Worm (Caenorhabditis elegans) whole organism, L2 larva: Measurements from ENCODE around the gene C52E4.7.
A peak's percentile ranks its signal among the peaks of the same experiment; 100 is the strongest.

Experiments used
- C34F6.9 ChIP-seq: fragments of 150-350 bp; optimal IDR thresholded peaks from 2 replicates; lab custom pipeline; 2014; ENCODE audit warnings: missing biosample characterization, missing genetic modification characterization
- F13H6.1 ChIP-seq: sonication (generic microtip); optimal IDR thresholded peaks from 2 replicates; lab custom pipeline; 2016; ENCODE audit warnings: missing genetic modification characterization, missing compliant biosample characterization
- Y55F3AM.14 ChIP-seq: fragments of 200-800 bp; sonication (Bioruptor generic); optimal IDR thresholded peaks from 2 replicates; lab custom pipeline; 2018; ENCODE audit warnings: mild to moderate bottlenecking, missing genetic modification characterization, missing compliant biosample characterization
- ZK546.5 ChIP-seq: sonication (generic microtip); optimal IDR thresholded peaks from 2 replicates; lab custom pipeline; 2017; ENCODE audit warnings: missing biosample characterization, missing genetic modification characterization
- alr-1 ChIP-seq: fragments of 150-350 bp; optimal IDR thresholded peaks from 2 replicates; lab custom pipeline; 2014; ENCODE audit warnings: missing biosample characterization, missing genetic modification characterization
- ama-1 ChIP-seq: fragments of 150-350 bp; optimal IDR thresholded peaks from 2 replicates; lab custom pipeline; 2018; ENCODE audit warnings: inconsistent platforms
- blmp-1 ChIP-seq: sonication (generic microtip); optimal IDR thresholded peaks from 2 replicates; lab custom pipeline; 2017; ENCODE audit warnings: missing genetic modification characterization, mild to moderate bottlenecking, missing compliant biosample characterization, antibody characterized with exemption, moderate library complexity; ENCODE audit not compliant: insufficient read depth
- ceh-16 ChIP-seq: fragments of 150-350 bp; optimal IDR thresholded peaks from 2 replicates; lab custom pipeline; 2014; ENCODE audit warnings: missing biosample characterization, missing genetic modification characterization
- ceh-82 ChIP-seq: fragments of 150-350 bp; optimal IDR thresholded peaks from 2 replicates; lab custom pipeline; 2014; ENCODE audit warnings: missing biosample characterization, missing genetic modification characterization
- egl-27 ChIP-seq: sonication (generic microtip); optimal IDR thresholded peaks from 3 replicates; lab custom pipeline; 2017; ENCODE audit warnings: missing biosample characterization, missing genetic modification reagents, missing genetic modification characterization
- elt-1 ChIP-seq: fragments of 150-350 bp; optimal IDR thresholded peaks from 2 replicates; lab custom pipeline; 2014; ENCODE audit warnings: missing biosample characterization, missing genetic modification characterization
- gmeb-1 ChIP-seq: fragments of 150-350 bp; optimal IDR thresholded peaks from 2 replicates; lab custom pipeline; 2014; ENCODE audit warnings: missing biosample characterization, missing genetic modification characterization
- lin-11 ChIP-seq: fragments of 150-350 bp; sonication (generic microtip); optimal IDR thresholded peaks from 2 replicates; lab custom pipeline; 2014; ENCODE audit warnings: missing biosample characterization, missing genetic modification characterization, inconsistent platforms, mixed read lengths
- lin-13 ChIP-seq: fragments of 150-350 bp; optimal IDR thresholded peaks from 2 replicates; lab custom pipeline; 2014; ENCODE audit warnings: missing biosample characterization, missing genetic modification reagents, missing genetic modification characterization
- lin-39 ChIP-seq: fragments of 150-350 bp; optimal IDR thresholded peaks from 2 replicates; lab custom pipeline; 2014; ENCODE audit warnings: missing biosample characterization, missing genetic modification reagents, missing genetic modification characterization
- lsy-2 ChIP-seq, 2 experiments: fragments of 150-350 bp in 1 of 2; sonication (generic microtip) in 1 of 2; optimal IDR thresholded peaks; 2 replicates each; lab custom pipeline; 2014 to 2017; ENCODE audit warnings: missing biosample characterization in 2 of 2, missing genetic modification characterization in 2 of 2
- mab-5 ChIP-seq: fragments of 150-350 bp; optimal IDR thresholded peaks from 2 replicates; lab custom pipeline; 2014; ENCODE audit warnings: missing biosample characterization, missing genetic modification characterization
- mbf-1 ChIP-seq: sonication (generic microtip); optimal IDR thresholded peaks from 2 replicates; lab custom pipeline; 2017; ENCODE audit warnings: missing biosample characterization, missing genetic modification characterization
- nhr-10 ChIP-seq: sonication (generic microtip); optimal IDR thresholded peaks from 2 replicates; lab custom pipeline; 2017; ENCODE audit warnings: missing biosample characterization, missing genetic modification characterization
- nhr-129 ChIP-seq: fragments of 150-350 bp; optimal IDR thresholded peaks from 2 replicates; lab custom pipeline; 2014; ENCODE audit warnings: missing biosample characterization, missing genetic modification characterization
- nhr-21 ChIP-seq: fragments of 150-350 bp; optimal IDR thresholded peaks from 2 replicates; lab custom pipeline; 2014; ENCODE audit warnings: missing biosample characterization, missing genetic modification characterization
- nhr-23 ChIP-seq: fragments of 150-350 bp; optimal IDR thresholded peaks from 2 replicates; lab custom pipeline; 2014; ENCODE audit warnings: missing biosample characterization, missing genetic modification reagents, missing genetic modification characterization
- nhr-237 ChIP-seq: fragments of 150-350 bp; optimal IDR thresholded peaks from 2 replicates; lab custom pipeline; 2014; ENCODE audit warnings: missing biosample characterization, missing genetic modification characterization
- nhr-25 ChIP-seq: fragments of 150-350 bp; sonication (generic microtip); optimal IDR thresholded peaks from 3 replicates; lab custom pipeline; 2014; ENCODE audit warnings: missing biosample characterization, missing genetic modification characterization
- nhr-77 ChIP-seq: fragments of 150-350 bp; optimal IDR thresholded peaks from 2 replicates; lab custom pipeline; 2014; ENCODE audit warnings: missing biosample characterization, missing genetic modification characterization
- sem-4 ChIP-seq: fragments of 150-350 bp; optimal IDR thresholded peaks from 2 replicates; lab custom pipeline; 2014; ENCODE audit warnings: missing biosample characterization, missing genetic modification reagents, missing genetic modification characterization
- sma-3 ChIP-seq: sonication (generic microtip); optimal IDR thresholded peaks from 2 replicates; lab custom pipeline; 2016; ENCODE audit warnings: missing genetic modification reagents, missing genetic modification characterization, missing compliant biosample characterization
- sma-9 ChIP-seq, 2 experiments: fragments of 150-350 bp in 1 of 2; sonication (generic microtip) in 1 of 2; optimal IDR thresholded peaks; 2 replicates each; lab custom pipeline; 2014 to 2016; ENCODE audit warnings: missing genetic modification characterization in 2 of 2, mild to moderate bottlenecking in 1 of 2, missing biosample characterization in 1 of 2, missing compliant biosample characterization in 1 of 2, missing genetic modification reagents in 1 of 2, moderate library complexity in 1 of 2
- snpc-4 ChIP-seq: fragments of 150-350 bp; optimal IDR thresholded peaks from 2 replicates; lab custom pipeline; 2014; ENCODE audit warnings: missing biosample characterization, missing genetic modification characterization
- unc-39 ChIP-seq: fragments of 150-350 bp; optimal IDR thresholded peaks from 2 replicates; lab custom pipeline; 2014; ENCODE audit warnings: missing biosample characterization, missing genetic modification characterization
- unc-55 ChIP-seq: fragments of 150-350 bp; sonication (generic microtip); optimal IDR thresholded peaks from 3 replicates; lab custom pipeline; 2014; ENCODE audit warnings: missing biosample characterization, missing genetic modification reagents, missing genetic modification characterization
- unc-62 ChIP-seq: fragments of 150-350 bp; optimal IDR thresholded peaks from 2 replicates; lab custom pipeline; 2014; ENCODE audit warnings: missing biosample characterization, missing genetic modification reagents, missing genetic modification characterization

The C52E4.7 gene

DNA sequence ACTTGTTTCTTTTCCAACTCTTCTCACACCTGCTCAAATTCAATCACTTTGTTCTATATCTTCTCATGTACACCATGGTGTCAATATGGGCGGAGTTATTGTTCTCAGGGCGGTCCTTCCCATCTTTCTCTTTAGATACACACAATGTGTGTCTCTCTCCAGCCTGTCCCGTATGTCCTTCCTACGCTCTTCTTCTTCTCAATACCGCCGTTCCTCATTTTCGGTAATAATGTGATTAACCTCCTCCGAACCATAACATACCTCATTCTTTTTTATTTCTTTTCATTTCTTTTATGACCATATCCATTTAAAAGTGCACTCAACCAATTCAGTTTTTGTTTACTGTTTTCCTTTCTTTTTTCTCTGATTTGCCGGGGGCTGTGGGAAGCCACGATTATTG is 38.5 kb upstream of the C52E4.7 start:
- TF ChIP-seq sem-4 (tag; lab: Kevin White, UChicago) (no peak), ceh-82 (no peak), lsy-2 (tag; optimal IDR thresholded peaks at IDR 0.05; lab: Kevin White, UChicago) (no peak), Y55F3AM.14 (GFP tag; lab: Kevin White, UChicago) (no peak), nhr-10 (tag; lab: Kevin White, UChicago) (no peak), C34F6.9 (tag; lab: Kevin White, UChicago) (no peak), lin-39 (tag; lab: Kevin White, UChicago) (no peak), elt-1 (no peak), nhr-237 (tag; lab: Kevin White, UChicago) (no peak), unc-55 (GFP tag; lab: Kevin White, UChicago) (no peak), unc-39 (tag; lab: Kevin White, UChicago) (no peak), nhr-23 (tag; lab: Kevin White, UChicago) (no peak), nhr-129 (tag; lab: Kevin White, UChicago) (no peak), gmeb-1 (tag; lab: Kevin White, UChicago) (no peak), mbf-1 (tag; lab: Kevin White, UChicago) (no peak), blmp-1 (no peak), lin-11 (tag; lab: Kevin White, UChicago) (no peak)

DNA sequence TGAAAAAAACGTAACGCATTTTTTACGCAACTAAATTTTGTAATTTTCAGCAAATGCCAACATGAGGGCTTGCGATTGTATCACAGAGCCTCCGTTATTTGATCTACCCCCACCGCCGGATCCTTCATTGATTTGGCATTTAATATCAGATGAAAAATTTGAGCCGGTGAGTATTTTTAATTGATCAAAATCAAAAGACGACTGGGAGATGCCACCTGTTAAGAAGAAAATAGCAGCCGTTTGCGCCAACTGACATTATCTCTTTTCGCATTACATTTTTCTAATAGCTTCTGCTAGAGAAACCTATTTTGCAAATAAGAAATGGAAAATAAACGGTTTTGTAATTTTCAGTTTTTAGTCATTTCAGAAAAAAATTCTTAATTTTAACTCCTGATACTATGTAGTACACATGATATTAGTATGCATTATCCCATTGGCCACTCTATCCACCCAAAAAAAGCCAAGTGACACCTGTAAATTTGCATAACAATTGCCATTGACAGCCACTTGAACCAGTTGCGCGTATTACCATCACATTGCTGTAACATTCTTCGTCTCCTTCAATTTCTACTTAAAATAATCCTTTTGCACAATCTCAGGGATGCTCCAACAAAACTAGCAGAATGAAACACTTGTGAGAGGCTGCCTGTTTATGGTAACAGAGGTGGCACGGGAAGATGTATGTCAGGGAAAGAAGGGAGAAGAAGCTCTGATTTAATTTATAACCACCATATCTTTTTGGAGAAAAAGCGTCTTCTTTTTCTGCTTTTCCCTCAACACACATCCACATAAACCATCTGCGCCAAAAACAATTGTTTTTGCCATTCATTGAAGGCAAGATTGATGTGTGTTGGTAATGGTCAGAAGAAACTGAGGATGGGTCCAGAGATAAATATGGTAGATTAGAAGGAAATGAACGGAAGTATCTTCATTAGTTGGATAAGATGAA is 35.5 kb upstream of the C52E4.7 start, which contains the start of gene F58H1.5:
TSS of gene F58H1.5 (plus strand) at position 51 of the 949 bp plus-strand sequence.
- TF ChIP-seq egl-27 (tag; lab: Kevin White, UChicago): no peak
- TF ChIP-seq mab-5 (tag; lab: Kevin White, UChicago): peak; percentile 72
- TF ChIP-seq, all 48 proteins: peak for 1

DNA sequence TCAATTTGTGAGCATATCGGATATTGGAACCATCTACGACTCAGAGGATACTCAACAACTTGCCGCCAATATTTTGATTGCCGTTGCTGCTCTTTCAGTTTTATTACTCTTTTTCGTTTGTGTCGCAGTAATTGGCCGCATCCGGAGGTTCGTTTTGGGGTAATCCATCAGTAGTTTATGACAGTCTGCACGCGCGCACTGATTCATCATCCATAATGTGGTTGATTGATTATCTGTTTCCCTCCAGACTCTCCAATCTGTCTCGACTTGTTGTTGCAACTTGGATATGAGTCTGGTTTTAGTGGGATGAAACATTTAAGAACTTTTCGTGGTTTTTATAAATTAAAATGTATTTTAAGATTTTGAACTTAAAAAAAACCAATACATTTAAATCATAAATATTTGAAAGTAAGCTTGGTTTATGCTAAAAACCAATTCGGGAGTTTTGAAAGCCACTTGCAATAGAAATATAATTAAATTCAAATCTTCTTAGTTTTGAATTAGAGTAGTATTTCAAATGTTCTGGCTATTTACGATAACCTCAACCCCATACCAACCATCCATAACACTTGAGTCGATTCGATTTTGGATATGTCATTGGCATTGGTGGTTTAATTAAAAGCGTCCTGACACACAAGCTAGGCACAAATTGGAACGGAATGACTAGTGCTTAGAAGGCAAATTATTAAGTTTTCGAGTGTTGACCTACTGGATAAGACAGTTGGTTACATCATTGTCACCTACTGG is 33.8 kb upstream of the C52E4.7 start:
- TF ChIP-seq unc-62 (GFP tag; lab: Kevin White, UChicago): no peak
- no peak for TF ChIP-seq ZK546.5 (tag; lab: Kevin White, UChicago)
- TF ChIP-seq sma-3 (GFP tag; lab: Kevin White, UChicago): no peak
- TF ChIP-seq egl-27 (tag; lab: Kevin White, UChicago): no peak
- TF ChIP-seq Y55F3AM.14 (GFP tag; lab: Kevin White, UChicago): no peak
- TF ChIP-seq F13H6.1: no peak
- TF ChIP-seq nhr-237 (tag; lab: Kevin White, UChicago): no peak

DNA sequence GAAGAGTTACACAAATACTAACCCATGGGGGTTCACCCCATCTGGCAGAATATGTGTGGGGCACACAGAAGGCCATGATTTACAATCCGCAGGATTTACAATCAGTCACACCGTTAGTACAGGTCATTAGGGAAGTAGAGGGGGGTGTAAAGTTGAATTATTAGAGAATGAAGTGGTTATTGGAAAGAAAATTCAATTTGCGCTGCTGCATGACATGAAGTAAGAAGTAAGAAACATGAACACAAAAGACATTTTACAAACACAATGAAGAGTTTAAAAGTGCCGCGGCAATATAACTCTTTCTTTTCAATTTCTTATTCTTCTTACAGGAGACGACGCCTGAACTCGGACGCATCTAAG is 33.3 kb upstream of the C52E4.7 start:
- TF ChIP-seq ceh-16 (tag; lab: Kevin White, UChicago) (no peak), gmeb-1 (tag; lab: Kevin White, UChicago) (no peak), sem-4 (tag; lab: Kevin White, UChicago) (no peak), alr-1 (tag; lab: Kevin White, UChicago) (no peak), nhr-25 (tag; lab: Kevin White, UChicago) (no peak), unc-55 (GFP tag; lab: Kevin White, UChicago) (no peak), snpc-4 (tag; lab: Kevin White, UChicago) (no peak), nhr-129 (tag; lab: Kevin White, UChicago) (no peak), elt-1 (no peak), lin-13 (GFP tag; lab: Kevin White, UChicago) (no peak), sma-3 (GFP tag; lab: Kevin White, UChicago) (no peak), nhr-21 (tag; lab: Kevin White, UChicago) (no peak)

DNA sequence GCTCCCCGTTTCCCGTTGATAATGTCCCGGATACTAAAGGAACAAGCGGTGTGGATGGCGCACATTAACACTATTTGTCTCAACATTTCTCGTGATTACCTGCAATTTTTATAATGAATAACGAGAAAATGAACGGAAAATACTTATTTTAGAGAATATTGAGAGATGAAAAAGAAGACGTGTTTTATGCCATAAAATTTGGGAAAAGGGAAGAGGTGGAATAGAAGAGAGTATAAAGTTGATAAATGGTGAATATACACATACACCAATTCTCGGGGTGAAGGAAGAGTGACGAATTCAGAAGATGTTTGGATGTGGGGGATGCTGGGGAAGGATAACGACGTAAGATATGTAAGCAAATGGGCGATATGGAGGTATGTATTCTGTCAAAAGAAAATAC is 29.4 kb upstream of the C52E4.7 start, which contains the start of gene F58H1.7:
TSS of gene F58H1.7 (minus strand) at position 101 of the 400 bp plus-strand sequence.
- TF ChIP-seq gmeb-1 (tag; lab: Kevin White, UChicago): no peak
- TF ChIP-seq elt-1: no peak
- no peak for TF ChIP-seq sma-9 (GFP tag; optimal IDR thresholded peaks at IDR 0.05; lab: Kevin White, UChicago)
- TF ChIP-seq sma-9 (tag; optimal IDR thresholded peaks at IDR 0.05; lab: Kevin White, UChicago): no peak
- TF ChIP-seq ama-1 (lab: Kevin White, UChicago): no peak
- TF ChIP-seq unc-62 (GFP tag; lab: Kevin White, UChicago): no peak
- no peak for TF ChIP-seq nhr-237 (tag; lab: Kevin White, UChicago)
- no peak for TF ChIP-seq lin-13 (GFP tag; lab: Kevin White, UChicago)
- no peak for TF ChIP-seq nhr-77 (tag; lab: Kevin White, UChicago)
